Fruit fly (Drosophila melanogaster) whole organism, embryonic: Measurements from ENCODE around the gene scrib.
A peak's percentile ranks its signal among the peaks of the same experiment; 100 is the strongest.

Source experiments
- Ada2b ChIP-seq: fragments of 200-800 bp; sonication (Bioruptor generic); IDR thresholded peaks from 2 replicates; pipeline ENCODE4 v1.3.6; 2022; ENCODE audit warnings: missing biosample characterization, missing genetic modification characterization
- Atf6 ChIP-seq: fragments of 200-800 bp; sonication (Bioruptor generic); IDR thresholded peaks from 2 replicates; pipeline ENCODE4 v1.3.6; 2022; ENCODE audit warnings: missing biosample characterization, missing genetic modification characterization
- CG10274 ChIP-seq: fragments of 200-800 bp; sonication (Bioruptor generic); optimal IDR thresholded peaks from 3 replicates; lab custom pipeline; 2017; ENCODE audit warnings: missing biosample characterization, mild to moderate bottlenecking, missing genetic modification characterization
- CG11247 ChIP-seq: fragments of 200-800 bp; sonication (Bioruptor generic); IDR thresholded peaks from 2 replicates; pipeline ENCODE4 v1.3.6; 2022; ENCODE audit warnings: missing biosample characterization, missing genetic modification characterization
- CG11695 ChIP-seq: fragments of 200-800 bp; sonication (Bioruptor generic); IDR thresholded peaks from 3 replicates; pipeline ENCODE4 v1.3.6; 2022; ENCODE audit warnings: missing biosample characterization, missing genetic modification characterization
- CG13287 ChIP-seq: fragments of 200-800 bp; sonication (Bioruptor generic); IDR thresholded peaks from 2 replicates; pipeline ENCODE4 v1.3.6; 2022; ENCODE audit warnings: missing biosample characterization, missing genetic modification characterization; ENCODE audit not compliant: partially characterized antibody
- CG15479 ChIP-seq: fragments of 200-800 bp; sonication (Bioruptor generic); optimal IDR thresholded peaks from 3 replicates; lab custom pipeline; 2019; ENCODE audit warnings: missing biosample characterization, mild to moderate bottlenecking, missing genetic modification characterization, moderate library complexity
- CG15696 ChIP-seq: fragments of 200-800 bp; sonication (Bioruptor generic); optimal IDR thresholded peaks from 2 replicates; lab custom pipeline; 2019; ENCODE audit warnings: missing biosample characterization, mild to moderate bottlenecking, missing genetic modification characterization, moderate library complexity
- CG16779 ChIP-seq: fragments of 200-800 bp; sonication (Bioruptor generic); IDR thresholded peaks from 2 replicates; pipeline ENCODE4 v1.3.6; 2022; ENCODE audit warnings: missing biosample characterization, missing genetic modification characterization
- CG17912 ChIP-seq: fragments of 200-800 bp; sonication (Bioruptor generic); optimal IDR thresholded peaks from 2 replicates; lab custom pipeline; 2018; ENCODE audit warnings: missing biosample characterization, mild to moderate bottlenecking, missing genetic modification characterization
- CG31224 ChIP-seq: fragments of 200-800 bp; sonication (Bioruptor generic); IDR thresholded peaks from 2 replicates; pipeline ENCODE4 v1.3.6; 2022; ENCODE audit warnings: missing biosample characterization, missing genetic modification characterization
- CG3281 ChIP-seq: fragments of 200-800 bp; sonication (Bioruptor generic); optimal IDR thresholded peaks from 3 replicates; lab custom pipeline; 2017; ENCODE audit warnings: missing biosample characterization, mild to moderate bottlenecking, missing genetic modification characterization
- CG33213 ChIP-seq: fragments of 200-800 bp; sonication (Bioruptor generic); optimal IDR thresholded peaks from 3 replicates; lab custom pipeline; 2016; ENCODE audit warnings: missing biosample characterization, missing genetic modification characterization
- CG43689 ChIP-seq: fragments of 200-800 bp; sonication (Bioruptor generic); IDR thresholded peaks from 2 replicates; pipeline ENCODE4 v1.3.6; 2022; ENCODE audit warnings: missing biosample characterization, missing genetic modification characterization
- CG5953 ChIP-seq: fragments of 200-800 bp; sonication (Bioruptor generic); IDR thresholded peaks from 2 replicates; pipeline ENCODE4 v1.3.6; 2022; ENCODE audit warnings: missing biosample characterization, missing genetic modification characterization
- CG6654 ChIP-seq: fragments of 200-800 bp; sonication (Bioruptor generic); optimal IDR thresholded peaks from 2 replicates; lab custom pipeline; 2017; ENCODE audit warnings: missing biosample characterization, mild to moderate bottlenecking, missing genetic modification characterization
- CG7271 ChIP-seq: fragments of 200-800 bp; sonication (Bioruptor generic); optimal IDR thresholded peaks from 2 replicates; lab custom pipeline; 2018; ENCODE audit warnings: missing biosample characterization, mild to moderate bottlenecking, missing genetic modification characterization, moderate library complexity
- CG8359 ChIP-seq: fragments of 200-800 bp; sonication (Bioruptor generic); optimal IDR thresholded peaks from 2 replicates; lab custom pipeline; 2017; ENCODE audit warnings: missing biosample characterization, mild to moderate bottlenecking, missing genetic modification characterization, borderline replicate concordance
- CG8765 ChIP-seq: fragments of 200-800 bp; sonication (Bioruptor generic); IDR thresholded peaks from 2 replicates; pipeline ENCODE4 v1.3.6; 2022; ENCODE audit warnings: missing biosample characterization, missing genetic modification characterization
- CG9727 ChIP-seq: fragments of 200-800 bp; sonication (Bioruptor generic); optimal IDR thresholded peaks from 3 replicates; lab custom pipeline; 2017; ENCODE audit warnings: missing biosample characterization, mild to moderate bottlenecking, missing genetic modification characterization
- CTCF ChIP-seq: fragments of 200-800 bp; sonication (Bioruptor generic); optimal IDR thresholded peaks from 2 replicates; lab custom pipeline; 2017; ENCODE audit warnings: missing biosample characterization, mild to moderate bottlenecking, missing genetic modification characterization, moderate library complexity
- CoRest ChIP-seq: fragments of 200-800 bp; sonication (Bioruptor generic); optimal IDR thresholded peaks from 3 replicates; lab custom pipeline; 2018; ENCODE audit warnings: missing biosample characterization, mild to moderate bottlenecking, missing genetic modification characterization, moderate library complexity
- Dip3 ChIP-seq: fragments of 200-800 bp; sonication (Bioruptor generic); optimal IDR thresholded peaks from 3 replicates; lab custom pipeline; 2016; ENCODE audit warnings: missing biosample characterization, missing genetic modification characterization
- Doc2 ChIP-seq: fragments of 200-800 bp; sonication (Bioruptor generic); IDR thresholded peaks from 2 replicates; pipeline ENCODE4 v1.3.6; 2022; ENCODE audit warnings: missing biosample characterization, missing genetic modification characterization
- Doc3 ChIP-seq: fragments of 200-800 bp; sonication (Bioruptor generic); IDR thresholded peaks from 3 replicates; pipeline ENCODE4 v1.3.6; 2022; ENCODE audit warnings: missing biosample characterization, missing genetic modification characterization; ENCODE audit not compliant: partially characterized antibody
- Dp ChIP-seq: fragments of 200-800 bp; sonication (Bioruptor generic); optimal IDR thresholded peaks from 2 replicates; lab custom pipeline; 2018; ENCODE audit warnings: missing biosample characterization, mild to moderate bottlenecking, missing genetic modification characterization, moderate library complexity
- Hr39 ChIP-seq: fragments of >200 bp; optimal IDR thresholded peaks from 2 replicates; lab custom pipeline; 2017
- Hr51 ChIP-seq, 2 experiments: fragments of 200-800 bp; sonication (Bioruptor generic); optimal IDR thresholded peaks; 2 replicates in 1 of 2; 3 replicates in 1 of 2; lab custom pipeline; 2016 to 2018; ENCODE audit warnings: missing biosample characterization in 2 of 2, missing genetic modification characterization in 2 of 2, mild to moderate bottlenecking in 1 of 2, moderate library complexity in 1 of 2
- Max ChIP-seq: fragments of 200-800 bp; sonication (Bioruptor generic); optimal IDR thresholded peaks from 2 replicates; lab custom pipeline; 2016; ENCODE audit warnings: missing biosample characterization, mild to moderate bottlenecking, missing genetic modification characterization
- NK7.1 ChIP-seq: fragments of 200-800 bp; sonication (Bioruptor generic); optimal IDR thresholded peaks from 3 replicates; lab custom pipeline; 2016; ENCODE audit warnings: missing biosample characterization, missing genetic modification characterization
- Nf-YC ChIP-seq: fragments of 200-800 bp; optimal IDR thresholded peaks from 3 replicates; lab custom pipeline; 2019; ENCODE audit warnings: missing biosample characterization, mild to moderate bottlenecking, missing genetic modification characterization, moderate library complexity
- PHDP ChIP-seq: fragments of 200-800 bp; sonication (Bioruptor generic); optimal IDR thresholded peaks from 3 replicates; lab custom pipeline; 2018; ENCODE audit warnings: missing biosample characterization, mild to moderate bottlenecking, missing genetic modification characterization, moderate library complexity
- Sry-δ ChIP-seq: fragments of 200-800 bp; sonication (Bioruptor generic); optimal IDR thresholded peaks from 2 replicates; lab custom pipeline; 2016; ENCODE audit warnings: missing biosample characterization, missing genetic modification characterization
- bcd ChIP-seq: fragments of 200-800 bp; sonication (Bioruptor generic); optimal IDR thresholded peaks from 2 replicates; lab custom pipeline; 2017; ENCODE audit warnings: missing biosample characterization, mild to moderate bottlenecking, missing genetic modification characterization
- cg ChIP-seq: fragments of 200-800 bp; sonication (Bioruptor generic); optimal IDR thresholded peaks from 3 replicates; lab custom pipeline; 2019; ENCODE audit warnings: missing biosample characterization, mild to moderate bottlenecking, missing genetic modification characterization, moderate library complexity
- chif ChIP-seq, 2 experiments: fragments of 200-800 bp; sonication (Bioruptor generic); optimal IDR thresholded peaks; 3 replicates each; lab custom pipeline; 2016; ENCODE audit warnings: missing biosample characterization in 2 of 2, missing genetic modification characterization in 2 of 2
- emc ChIP-seq: fragments of 200-800 bp; sonication (Bioruptor generic); optimal IDR thresholded peaks from 2 replicates; lab custom pipeline; 2016; ENCODE audit warnings: missing biosample characterization, missing genetic modification characterization
- grau ChIP-seq: fragments of 200-800 bp; optimal IDR thresholded peaks from 3 replicates; lab custom pipeline; 2019; ENCODE audit warnings: missing biosample characterization, mild to moderate bottlenecking, missing genetic modification characterization, moderate library complexity
- gt ChIP-seq: fragments of 200-800 bp; sonication (Bioruptor generic); IDR thresholded peaks from 2 replicates; pipeline ENCODE4 v1.3.6; 2022; ENCODE audit warnings: missing biosample characterization, missing genetic modification characterization
- hb ChIP-seq: fragments of 200-800 bp; sonication (Bioruptor generic); IDR thresholded peaks from 3 replicates; pipeline ENCODE4 v1.3.6; 2022; ENCODE audit warnings: missing biosample characterization, missing genetic modification characterization; ENCODE audit not compliant: partially characterized antibody
- kni ChIP-seq: fragments of 200-800 bp; sonication (Bioruptor generic); optimal IDR thresholded peaks from 3 replicates; lab custom pipeline; 2017; ENCODE audit warnings: mild to moderate bottlenecking, missing biosample characterization, missing genetic modification reagents, missing genetic modification characterization
- p53 ChIP-seq: fragments of 200-800 bp; sonication (Bioruptor generic); optimal IDR thresholded peaks from 2 replicates; lab custom pipeline; 2016; ENCODE audit warnings: missing biosample characterization, missing genetic modification characterization
- pb ChIP-seq: fragments of 200-800 bp; sonication (Bioruptor generic); optimal IDR thresholded peaks from 3 replicates; lab custom pipeline; 2016; ENCODE audit warnings: missing biosample characterization, missing genetic modification characterization
- pho ChIP-seq: fragments of 200-800 bp; sonication (Bioruptor generic); optimal IDR thresholded peaks from 2 replicates; lab custom pipeline; 2016; ENCODE audit warnings: missing biosample characterization, missing genetic modification characterization
- pita ChIP-seq: fragments of 200-800 bp; sonication (Bioruptor generic); optimal IDR thresholded peaks from 2 replicates; lab custom pipeline; 2017; ENCODE audit warnings: missing biosample characterization, mild to moderate bottlenecking, missing genetic modification characterization
- pnt ChIP-seq: fragments of 200-800 bp; sonication (Bioruptor generic); optimal IDR thresholded peaks from 3 replicates; lab custom pipeline; 2016; ENCODE audit warnings: missing biosample characterization, missing genetic modification characterization
- scrt ChIP-seq: fragments of 200-800 bp; sonication (Bioruptor generic); optimal IDR thresholded peaks from 2 replicates; lab custom pipeline; 2018; ENCODE audit warnings: missing biosample characterization, mild to moderate bottlenecking, missing genetic modification characterization, moderate library complexity
- sens-2 ChIP-seq: fragments of 200-800 bp; sonication (Bioruptor generic); IDR thresholded peaks from 2 replicates; pipeline ENCODE4 v1.3.6; 2022; ENCODE audit warnings: missing biosample characterization, missing genetic modification characterization
- sr ChIP-seq: fragments of 200-800 bp; sonication (Bioruptor generic); IDR thresholded peaks from 3 replicates; pipeline ENCODE4 v1.3.6; 2022; ENCODE audit warnings: missing biosample characterization, missing genetic modification characterization
- stwl ChIP-seq: fragments of 200-800 bp; sonication (Bioruptor generic); optimal IDR thresholded peaks from 3 replicates; lab custom pipeline; 2018; ENCODE audit warnings: missing biosample characterization, mild to moderate bottlenecking, missing genetic modification characterization, moderate library complexity
- trh ChIP-seq: fragments of 200-800 bp; sonication (Bioruptor generic); optimal IDR thresholded peaks from 2 replicates; lab custom pipeline; 2016; ENCODE audit warnings: missing biosample characterization, missing genetic modification characterization
- vvl ChIP-seq: fragments of 200-800 bp; sonication (Bioruptor generic); IDR thresholded peaks from 2 replicates; pipeline ENCODE4 v1.3.6; 2022; ENCODE audit warnings: missing biosample characterization, missing genetic modification characterization

Gene scrib

DNA sequence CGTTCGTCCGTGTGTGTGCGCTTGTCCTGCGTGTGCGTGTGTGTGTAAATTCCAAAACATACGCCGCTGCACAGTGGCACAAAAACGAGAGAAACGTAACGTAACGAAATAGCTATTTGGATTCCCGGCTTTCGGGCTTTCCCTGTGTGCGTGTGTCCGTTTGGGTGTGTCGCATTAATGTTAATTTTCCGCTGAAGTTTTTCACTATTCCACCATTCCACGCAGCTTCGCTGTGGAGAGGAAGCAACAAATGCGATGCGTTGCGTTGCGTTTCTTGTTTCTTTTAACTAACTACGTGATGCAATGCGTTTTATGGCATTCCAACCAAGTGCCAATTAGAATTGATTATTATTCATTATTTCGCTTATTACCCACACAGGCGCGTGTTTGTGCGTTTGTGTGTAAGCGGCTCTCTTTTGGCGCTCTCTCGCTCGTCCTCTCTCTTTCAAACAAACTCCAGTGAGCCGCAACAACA, 634 bp downstream of the scrib start (continued):
- no peak for TF ChIP-seq CG15479
- no peak for TF ChIP-seq Max (GFP tag; lab: Kevin White, UChicago)
- TF ChIP-seq trh (GFP tag; lab: Kevin White, UChicago): no peak
- TF ChIP-seq chif (GFP tag; optimal IDR thresholded peaks at IDR 0.05; lab: Kevin White, UChicago): peak in 1 of 2 experiments; percentile 2
- peak; percentile 53 for TF ChIP-seq pho (GFP tag; lab: Kevin White, UChicago)
- no peak for TF ChIP-seq gt (GFP tag; lab: Robert Waterston, UW)
- TF ChIP-seq sens-2: no peak
- TF ChIP-seq NK7.1 (GFP tag; lab: Kevin White, UChicago): no peak
- TF ChIP-seq scrt: peak; percentile 20
- TF ChIP-seq CG11695 (GFP tag; lab: Robert Waterston, UW): 0 out of 3 replicates have a peak, but pooled peaks have one; percentile 32
- peak; percentile 51 for TF ChIP-seq CG9727 (GFP tag; lab: Kevin White, UChicago)
- TF ChIP-seq CG43689 (GFP tag; lab: Robert Waterston, UW): no peak
- no peak for TF ChIP-seq emc (GFP tag; lab: Kevin White, UChicago)
- TF ChIP-seq p53 (GFP tag; lab: Kevin White, UChicago): no peak
- peak; percentile 93 for TF ChIP-seq cg
- TF ChIP-seq CG11247 (GFP tag; lab: Robert Waterston, UW): no peak
- TF ChIP-seq grau: peak; percentile 39
- TF ChIP-seq CG8765 (GFP tag; lab: Robert Waterston, UW): peak; percentile 10; the same call in 1 of the 2 replicates
- peak; percentile 67 for TF ChIP-seq vvl
- TF ChIP-seq CG31224 (GFP tag; lab: Robert Waterston, UW): no peak
- no peak for TF ChIP-seq Nf-YC
- TF ChIP-seq stwl (tag; lab: Kevin White, UChicago): no peak
- TF ChIP-seq Doc2 (GFP tag; lab: Robert Waterston, UW): no peak
- no peak for TF ChIP-seq CG8359 (GFP tag; lab: Kevin White, UChicago)
- TF ChIP-seq Sry-δ: no peak
- peak; percentile 8 for TF ChIP-seq CG33213 (GFP tag; lab: Kevin White, UChicago)
- TF ChIP-seq PHDP (tag; lab: Kevin White, UChicago): no peak
- no peak for TF ChIP-seq CG13287
- TF ChIP-seq pnt (GFP tag; lab: Kevin White, UChicago): peak; percentile 8
- peak; percentile 38 for TF ChIP-seq CoRest
- no peak for TF ChIP-seq CG6654 (GFP tag; lab: Kevin White, UChicago)
- no peak for TF ChIP-seq Hr39
- TF ChIP-seq Hr51 (GFP tag; optimal IDR thresholded peaks at IDR 0.05; lab: Kevin White, UChicago): no peak
- TF ChIP-seq CG5953 (GFP tag; lab: Robert Waterston, UW): no peak
- no peak for TF ChIP-seq pita
- TF ChIP-seq Atf6 (GFP tag; lab: Robert Waterston, UW): no peak; the same call in 1 of the 2 replicates
- TF ChIP-seq CG7271 (tag; lab: Kevin White, UChicago): no peak
- TF ChIP-seq Dip3 (GFP tag; lab: Kevin White, UChicago): no peak
- peak; percentile 1 for TF ChIP-seq pb
- TF ChIP-seq CG15696 (tag; lab: Kevin White, UChicago): peak; percentile 14
- TF ChIP-seq CG10274 (GFP tag; lab: Kevin White, UChicago): no peak
- TF ChIP-seq Doc3 (GFP tag; lab: Robert Waterston, UW): 0 out of 3 replicates have a peak, but pooled peaks have one; percentile 19
- no peak for TF ChIP-seq sr
- peak; percentile 1 for TF ChIP-seq bcd (GFP tag; lab: Kevin White, UChicago)
- TF ChIP-seq hb (GFP tag; lab: Robert Waterston, UW): no peak
- TF ChIP-seq kni: no peak
- TF ChIP-seq Ada2b (GFP tag; lab: Robert Waterston, UW): peak; percentile 35; the same call in 1 of the 2 replicates
- no peak for TF ChIP-seq CTCF (GFP tag; lab: Kevin White, UChicago)
- TF ChIP-seq CG16779 (GFP tag; lab: Robert Waterston, UW): no peak
- TF ChIP-seq CG17912 (GFP tag; lab: Kevin White, UChicago): no peak
- TF ChIP-seq CG3281 (GFP tag; lab: Kevin White, UChicago): peak; percentile 3
- TF ChIP-seq Dp (GFP tag; lab: Kevin White, UChicago): no peak
